Worm (Caenorhabditis elegans) whole organism, L4 larva: ENCODE results near the gene C35A11.2.

Source experiments
- ceh-20 ChIP-seq: fragments of 200-800 bp; sonication (Bioruptor generic); IDR thresholded peaks from 2 replicates; pipeline ENCODE4 v1.3.6; 2022; ENCODE audit warnings: missing genetic modification reagents, missing genetic modification characterization, missing compliant biosample characterization
- dpl-1 ChIP-seq: fragments of 150-350 bp; optimal IDR thresholded peaks from 2 replicates; lab custom pipeline; 2014; ENCODE audit warnings: missing biosample characterization, missing genetic modification reagents, missing genetic modification characterization
- dve-1 ChIP-seq: sonication (generic microtip); optimal IDR thresholded peaks from 2 replicates; lab custom pipeline; 2017; ENCODE audit warnings: antibody characterized with exemption, mild to moderate bottlenecking, missing genetic modification characterization, missing compliant biosample characterization; ENCODE audit not compliant: insufficient read depth
- fos-1 ChIP-seq: fragments of 150-350 bp; optimal IDR thresholded peaks from 2 replicates; lab custom pipeline; 2014; ENCODE audit warnings: missing biosample characterization, missing genetic modification characterization
- jun-1 ChIP-seq: fragments of 150-350 bp; optimal IDR thresholded peaks from 2 replicates; lab custom pipeline; 2014; ENCODE audit warnings: missing biosample characterization, missing genetic modification reagents, missing genetic modification characterization
- lin-39 ChIP-seq: fragments of 150-350 bp; optimal IDR thresholded peaks from 2 replicates; lab custom pipeline; 2014; ENCODE audit warnings: missing biosample characterization, missing genetic modification reagents, missing genetic modification characterization
- mxl-3 ChIP-seq: fragments of 200-800 bp; sonication (Bioruptor generic); optimal IDR thresholded peaks from 2 replicates; lab custom pipeline; 2018; ENCODE audit warnings: mild to moderate bottlenecking, missing genetic modification characterization, missing compliant biosample characterization
- nhr-28 ChIP-seq: fragments of 150-350 bp; optimal IDR thresholded peaks from 2 replicates; lab custom pipeline; 2014; ENCODE audit warnings: missing biosample characterization, missing genetic modification characterization
- set-16 ChIP-seq: fragments of 200-800 bp; sonication (Bioruptor generic); IDR thresholded peaks from 2 replicates; pipeline ENCODE4 v1.3.6; 2022; ENCODE audit warnings: missing genetic modification reagents, missing genetic modification characterization, missing compliant biosample characterization
- skn-1 ChIP-seq: fragments of 150-350 bp; optimal IDR thresholded peaks from 2 replicates; lab custom pipeline; 2014; ENCODE audit warnings: missing biosample characterization, missing genetic modification characterization
- ztf-7 ChIP-seq: fragments of 150-350 bp; optimal IDR thresholded peaks from 2 replicates; lab custom pipeline; 2014; ENCODE audit warnings: missing biosample characterization, missing genetic modification characterization

DNA sequence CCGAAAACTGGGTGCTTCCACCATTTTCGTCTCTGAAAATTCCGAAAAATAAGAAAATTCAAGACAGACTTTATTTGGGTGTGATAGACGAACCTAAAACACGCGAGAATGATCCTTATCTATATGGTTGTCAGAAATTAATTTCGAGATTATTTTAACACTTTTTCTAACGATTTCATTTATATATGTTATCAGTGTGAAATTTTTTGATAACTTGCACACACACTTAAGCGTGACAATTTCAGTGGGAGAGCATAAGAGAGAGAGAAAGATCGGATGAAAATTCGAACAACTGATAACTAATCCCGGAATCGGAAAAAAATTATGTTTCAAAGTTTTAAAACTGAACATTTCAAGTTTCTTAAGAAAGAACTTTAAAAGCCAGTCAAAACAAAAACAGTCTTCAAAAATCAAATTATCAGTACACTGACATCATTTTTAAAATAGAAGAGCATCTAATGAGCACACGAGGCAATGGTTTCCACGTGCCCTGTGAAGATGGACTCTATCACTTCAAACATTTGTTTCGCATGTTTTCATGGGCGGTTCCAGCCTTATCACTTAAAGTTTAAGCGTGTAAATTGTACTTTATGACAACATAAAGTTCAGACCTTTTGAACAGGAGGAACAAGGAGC lies 7.0 kb downstream of the C35A11.2 start, which contains the start of gene C35A11.4:
- TF ChIP-seq set-16 (GFP tag; lab: Robert Waterston, UW) (no peak), dpl-1 (no peak), ztf-7 (no peak), lin-39 (tag; lab: Kevin White, UChicago) (no peak), skn-1 (tag; lab: Kevin White, UChicago) (no peak), dve-1 (peak; percentile 86), mxl-3 (GFP tag; lab: Kevin White, UChicago) (no peak), nhr-28 (tag; lab: Kevin White, UChicago) (peak; percentile 71), ceh-20 (GFP tag; lab: Robert Waterston, UW) (no peak), jun-1 (tag; lab: Kevin White, UChicago) (no peak), fos-1 (tag; lab: Kevin White, UChicago) (no peak)
